Fruit fly (Drosophila melanogaster) whole organism, prepupa: Measurements from ENCODE around the gene Ube3a.

Experiments
- CG10631 ChIP-seq: fragments of 200-800 bp; sonication (Bioruptor generic); optimal IDR thresholded peaks from 2 replicates; lab custom pipeline; 2016; ENCODE audit warnings: missing biosample characterization, missing genetic modification characterization
- CG10669 ChIP-seq: fragments of 200-800 bp; sonication (Bioruptor generic); optimal IDR thresholded peaks from 3 replicates; lab custom pipeline; 2018; ENCODE audit warnings: missing biosample characterization, mild to moderate bottlenecking, missing genetic modification characterization, moderate library complexity
- CG11294 ChIP-seq: fragments of 200-800 bp; sonication (Bioruptor generic); IDR thresholded peaks from 2 replicates; pipeline ENCODE4 v1.3.6; 2022; ENCODE audit warnings: missing biosample characterization, missing genetic modification characterization
- CG11902 ChIP-seq: fragments of 200-800 bp; sonication (Bioruptor generic); optimal IDR thresholded peaks from 3 replicates; lab custom pipeline; 2016; ENCODE audit warnings: missing biosample characterization, missing genetic modification characterization
- CG15336 ChIP-seq: fragments of 200-800 bp; sonication (Bioruptor generic); IDR thresholded peaks from 2 replicates; pipeline ENCODE4 v1.3.6; 2022; ENCODE audit warnings: missing biosample characterization, missing genetic modification characterization
- CG3032 ChIP-seq: fragments of 200-800 bp; optimal IDR thresholded peaks from 2 replicates; lab custom pipeline; 2019; ENCODE audit warnings: missing biosample characterization, mild to moderate bottlenecking, missing genetic modification characterization, moderate library complexity
- CG32006 ChIP-seq: fragments of 200-800 bp; sonication (Bioruptor generic); optimal IDR thresholded peaks from 3 replicates; lab custom pipeline; 2017; ENCODE audit warnings: missing biosample characterization, mild to moderate bottlenecking, missing genetic modification characterization
- CG34406 ChIP-seq: fragments of 200-800 bp; sonication (Bioruptor generic); optimal IDR thresholded peaks from 3 replicates; lab custom pipeline; 2016; ENCODE audit warnings: missing biosample characterization, missing genetic modification characterization
- CG3919 ChIP-seq: fragments of 200-800 bp; sonication (Bioruptor generic); optimal IDR thresholded peaks from 3 replicates; lab custom pipeline; 2016; ENCODE audit warnings: missing biosample characterization, missing genetic modification characterization
- CG4318 ChIP-seq: fragments of 200-800 bp; sonication (Bioruptor generic); optimal IDR thresholded peaks from 3 replicates; lab custom pipeline; 2017; ENCODE audit warnings: missing biosample characterization, mild to moderate bottlenecking, missing genetic modification characterization
- CG6163 ChIP-seq: fragments of 200-800 bp; sonication (Bioruptor generic); IDR thresholded peaks from 3 replicates; pipeline ENCODE4 v1.3.6; 2022; ENCODE audit warnings: missing biosample characterization, missing genetic modification characterization
- CG6276 ChIP-seq: fragments of 200-800 bp; sonication (Bioruptor generic); optimal IDR thresholded peaks from 2 replicates; lab custom pipeline; 2017; ENCODE audit warnings: missing biosample characterization, mild to moderate bottlenecking, missing genetic modification characterization
- CG6792 ChIP-seq: fragments of 200-800 bp; sonication (Bioruptor generic); optimal IDR thresholded peaks from 3 replicates; lab custom pipeline; 2016; ENCODE audit warnings: missing biosample characterization, missing genetic modification characterization
- CG6808 ChIP-seq: fragments of 200-800 bp; sonication (Bioruptor generic); optimal IDR thresholded peaks from 3 replicates; lab custom pipeline; 2017; ENCODE audit warnings: missing biosample characterization, missing genetic modification characterization, mild to moderate bottlenecking, moderate library complexity, missing genetic modification reagents
- CG6854 ChIP-seq: fragments of 200-800 bp; sonication (Bioruptor generic); optimal IDR thresholded peaks from 2 replicates; lab custom pipeline; 2017; ENCODE audit warnings: missing biosample characterization, mild to moderate bottlenecking, missing genetic modification characterization
- Eip75B ChIP-seq: fragments of 200-800 bp; sonication (Bioruptor generic); optimal IDR thresholded peaks from 3 replicates; lab custom pipeline; 2016; ENCODE audit warnings: missing biosample characterization, missing genetic modification characterization
- Eip78C ChIP-seq: fragments of 200-800 bp; sonication (Bioruptor generic); peaks from one replicate; lab custom pipeline; 2016; ENCODE audit warnings: missing biosample characterization, missing genetic modification characterization
- Eip93F ChIP-seq: fragments of 200-800 bp; sonication (Bioruptor generic); optimal IDR thresholded peaks from 2 replicates; lab custom pipeline; 2016; ENCODE audit warnings: missing biosample characterization, mild to moderate bottlenecking, missing genetic modification characterization
- Ets96B ChIP-seq: fragments of 200-800 bp; optimal IDR thresholded peaks from 2 replicates; lab custom pipeline; 2019; ENCODE audit warnings: missing biosample characterization, mild to moderate bottlenecking, missing genetic modification characterization, moderate library complexity
- Hr38 ChIP-seq: sonication (Bioruptor generic); optimal IDR thresholded peaks from 2 replicates; lab custom pipeline; 2016; ENCODE audit warnings: missing biosample characterization, missing genetic modification characterization
- Hr4 ChIP-seq: fragments of 200-800 bp; sonication (Bioruptor generic); optimal IDR thresholded peaks from 3 replicates; lab custom pipeline; 2016; ENCODE audit warnings: missing biosample characterization, missing genetic modification characterization
- Lpt ChIP-seq: fragments of 200-800 bp; sonication (Bioruptor generic); optimal IDR thresholded peaks from 3 replicates; lab custom pipeline; 2016; ENCODE audit warnings: missing biosample characterization, missing genetic modification characterization
- Met ChIP-seq: fragments of 200-800 bp; sonication (Bioruptor generic); optimal IDR thresholded peaks from 3 replicates; lab custom pipeline; 2016; ENCODE audit warnings: missing biosample characterization, missing genetic modification characterization
- Smox ChIP-seq: fragments of 200-800 bp; sonication (Bioruptor generic); optimal IDR thresholded peaks from 3 replicates; lab custom pipeline; 2016; ENCODE audit warnings: missing biosample characterization, missing genetic modification characterization
- Sox14 ChIP-seq: fragments of 200-800 bp; sonication (Bioruptor generic); optimal IDR thresholded peaks from 3 replicates; lab custom pipeline; 2016; ENCODE audit warnings: missing biosample characterization, missing genetic modification characterization
- Sox15 ChIP-seq: fragments of 200-800 bp; sonication (Bioruptor generic); optimal IDR thresholded peaks from 3 replicates; lab custom pipeline; 2016; ENCODE audit warnings: missing biosample characterization, missing genetic modification characterization
- achi ChIP-seq: fragments of 200-800 bp; sonication (Bioruptor generic); optimal IDR thresholded peaks from 3 replicates; lab custom pipeline; 2016; ENCODE audit warnings: missing biosample characterization, missing genetic modification characterization
- cyc ChIP-seq: fragments of 200-800 bp; sonication (Bioruptor generic); optimal IDR thresholded peaks from 3 replicates; lab custom pipeline; 2016; ENCODE audit warnings: missing biosample characterization, missing genetic modification characterization
- dac ChIP-seq: fragments of 200-800 bp; sonication (Bioruptor generic); optimal IDR thresholded peaks from 2 replicates; lab custom pipeline; 2017; ENCODE audit warnings: missing biosample characterization, mild to moderate bottlenecking, missing genetic modification characterization
- dsx ChIP-seq: fragments of 200-800 bp; optimal IDR thresholded peaks from 3 replicates; lab custom pipeline; 2019; ENCODE audit warnings: missing biosample characterization, mild to moderate bottlenecking, missing genetic modification characterization, moderate library complexity; ENCODE audit not compliant: poor library complexity, severe bottlenecking
- eg ChIP-seq: fragments of 200-800 bp; sonication (Bioruptor generic); IDR thresholded peaks from 3 replicates; pipeline ENCODE4 v1.3.6; 2022; ENCODE audit warnings: missing biosample characterization, missing genetic modification characterization
- esn ChIP-seq: fragments of 200-800 bp; sonication (Bioruptor generic); optimal IDR thresholded peaks from 2 replicates; lab custom pipeline; 2016; ENCODE audit warnings: missing biosample characterization, mild to moderate bottlenecking, missing genetic modification characterization, moderate library complexity
- fd59A ChIP-seq: fragments of 200-800 bp; sonication (Bioruptor generic); optimal IDR thresholded peaks from 2 replicates; lab custom pipeline; 2017; ENCODE audit warnings: missing biosample characterization, mild to moderate bottlenecking, missing genetic modification characterization, missing genetic modification reagents
- fkh ChIP-seq: fragments of 200-800 bp; sonication (Bioruptor generic); optimal IDR thresholded peaks from 3 replicates; lab custom pipeline; 2017; ENCODE audit warnings: missing biosample characterization, mild to moderate bottlenecking, missing genetic modification characterization, moderate library complexity
- lz ChIP-seq: fragments of 200-800 bp; sonication (Bioruptor generic); optimal IDR thresholded peaks from 3 replicates; lab custom pipeline; 2016; ENCODE audit warnings: missing biosample characterization, missing genetic modification characterization
- net ChIP-seq: fragments of 200-800 bp; sonication (Bioruptor generic); optimal IDR thresholded peaks from 3 replicates; lab custom pipeline; 2016; ENCODE audit warnings: missing biosample characterization, missing genetic modification characterization
- pdm3 ChIP-seq: fragments of 200-800 bp; sonication (Bioruptor generic); optimal IDR thresholded peaks from 3 replicates; lab custom pipeline; 2016; ENCODE audit warnings: missing biosample characterization, missing genetic modification characterization
- salr ChIP-seq, 2 experiments: fragments of 200-800 bp; sonication (Bioruptor generic); optimal IDR thresholded peaks; 3 replicates each; lab custom pipeline; 2016 to 2018; ENCODE audit warnings: missing biosample characterization in 2 of 2, missing genetic modification characterization in 2 of 2, mild to moderate bottlenecking in 1 of 2
- spab ChIP-seq: fragments of 200-800 bp; sonication (Bioruptor generic); optimal IDR thresholded peaks from 2 replicates; lab custom pipeline; 2017; ENCODE audit warnings: missing biosample characterization, mild to moderate bottlenecking, missing genetic modification characterization, missing genetic modification reagents
- ss ChIP-seq, 2 experiments: fragments of 200-800 bp; sonication (Bioruptor generic); optimal IDR thresholded peaks; 2 replicates in 1 of 2; 3 replicates in 1 of 2; lab custom pipeline; 2017 to 2018; ENCODE audit warnings: mild to moderate bottlenecking in 2 of 2, missing biosample characterization in 2 of 2, missing genetic modification characterization in 2 of 2, moderate library complexity in 1 of 2
- svp ChIP-seq: fragments of 200-800 bp; sonication (Bioruptor generic); peaks from one replicate; lab custom pipeline; 2016; ENCODE audit warnings: missing biosample characterization, missing genetic modification characterization
- topi ChIP-seq: fragments of 200-800 bp; sonication (Bioruptor generic); optimal IDR thresholded peaks from 3 replicates; lab custom pipeline; 2016; ENCODE audit warnings: missing biosample characterization, missing genetic modification characterization
- vri ChIP-seq: fragments of 200-800 bp; sonication (Bioruptor generic); optimal IDR thresholded peaks from 3 replicates; lab custom pipeline; 2016; ENCODE audit warnings: missing biosample characterization, mild to moderate bottlenecking, missing genetic modification characterization

The Ube3a gene

dm6 chr3L:11251721-11252423 lies 41.5 kb upstream of the Ube3a start, which contains the start of gene scyl (continued):
- no peak for TF ChIP-seq dac
- TF ChIP-seq CG11294 (GFP tag; lab: Robert Waterston, UW), result peak; percentile 40; the same call in 1 of the 2 replicates
- peak; percentile 79 for TF ChIP-seq CG3919 (GFP tag; lab: Kevin White, UChicago)
- TF ChIP-seq Sox15 (GFP tag; lab: Kevin White, UChicago), result no peak
- peak; percentile 33 for TF ChIP-seq CG3032 (tag; lab: Kevin White, UChicago)
- no peak for TF ChIP-seq CG10631
- peak; percentile 58 for TF ChIP-seq CG34406 (GFP tag; lab: Kevin White, UChicago)
- peak; percentile 83 for TF ChIP-seq Eip78C
- peak in 1 of 2 experiments; percentile 13 for TF ChIP-seq salr (GFP tag; optimal IDR thresholded peaks at IDR 0.05; lab: Kevin White, UChicago)

- no peak for TF ChIP-seq Hr38 (GFP tag; lab: Kevin White, UChicago)
- TF ChIP-seq ss (GFP tag; optimal IDR thresholded peaks at IDR 0.05; lab: Kevin White, UChicago), result no peak
- 0 out of 3 replicates have a peak, but pooled peaks have one; percentile 14 for TF ChIP-seq eg (GFP tag; lab: Robert Waterston, UW)
- TF ChIP-seq dsx, result peak; percentile 14
- peak; percentile 35 for TF ChIP-seq svp (GFP tag; lab: Kevin White, UChicago)
- TF ChIP-seq Met, result peak; percentile 10
- TF ChIP-seq spab, result no peak
- TF ChIP-seq Eip78C, result peak; percentile 67
- TF ChIP-seq net (GFP tag; lab: Kevin White, UChicago), result no peak
- TF ChIP-seq pdm3 (GFP tag; lab: Kevin White, UChicago), result no peak
- TF ChIP-seq CG6163 (GFP tag; lab: Robert Waterston, UW), result peak; percentile 55
- TF ChIP-seq fkh, result peak; percentile 18
- TF ChIP-seq vri, result no peak
- no peak for TF ChIP-seq CG11902 (GFP tag; lab: Kevin White, UChicago)
- TF ChIP-seq esn (GFP tag; lab: Kevin White, UChicago), result peak; percentile 5
- no peak for TF ChIP-seq lz
- peak; percentile 0 for TF ChIP-seq CG10669
- no peak for TF ChIP-seq Eip93F (GFP tag; lab: Kevin White, UChicago)
Measured at dm6 chr3L:11248303-11248702, 37.9 kb upstream of the Ube3a start.

- no peak for TF ChIP-seq achi (GFP tag; lab: Kevin White, UChicago)
- TF ChIP-seq CG3919 (GFP tag; lab: Kevin White, UChicago), result peak; percentile 54
- TF ChIP-seq dsx, result peak; percentile 93
- no peak for TF ChIP-seq cyc (GFP tag; lab: Kevin White, UChicago)
- peak; percentile 86 for TF ChIP-seq CG6163 (GFP tag; lab: Robert Waterston, UW)
- TF ChIP-seq CG6808 (GFP tag; lab: Kevin White, UChicago), result peak; percentile 55
- TF ChIP-seq eg (GFP tag; lab: Robert Waterston, UW), result peak; percentile 78; the same call in 2 of the 3 replicates
- peak; percentile 36 for TF ChIP-seq Ets96B (tag; lab: Kevin White, UChicago)
- no peak for TF ChIP-seq CG34406 (GFP tag; lab: Kevin White, UChicago)
- TF ChIP-seq Eip75B, result peak; percentile 47
- no peak for TF ChIP-seq Hr4 (GFP tag; lab: Kevin White, UChicago)
- peak; percentile 66 for TF ChIP-seq net (GFP tag; lab: Kevin White, UChicago)
- no peak for TF ChIP-seq Sox15 (GFP tag; lab: Kevin White, UChicago)
- TF ChIP-seq Sox14 (GFP tag; lab: Kevin White, UChicago), result peak; percentile 41
- peak; percentile 25 for TF ChIP-seq topi
- 0 out of 2 replicates have a peak, but pooled peaks have one; percentile 26 for TF ChIP-seq CG15336 (GFP tag; lab: Robert Waterston, UW)
- TF ChIP-seq CG32006 (GFP tag; lab: Kevin White, UChicago), result no peak
- TF ChIP-seq fd59A (GFP tag; lab: Kevin White, UChicago), result no peak
- TF ChIP-seq Eip78C, result peak; percentile 78
- peak; percentile 67 for TF ChIP-seq Lpt (GFP tag; lab: Kevin White, UChicago)
- no peak for TF ChIP-seq CG4318 (GFP tag; lab: Kevin White, UChicago)
- TF ChIP-seq pdm3 (GFP tag; lab: Kevin White, UChicago), result no peak
- TF ChIP-seq CG6792 (GFP tag; lab: Kevin White, UChicago), result peak; percentile 32
- TF ChIP-seq CG10669, result peak; percentile 13
- peak; percentile 1 for TF ChIP-seq Smox
- TF ChIP-seq lz, result no peak
- peak; percentile 20 for TF ChIP-seq esn (GFP tag; lab: Kevin White, UChicago)
- TF ChIP-seq CG6854, result peak; percentile 84
- TF ChIP-seq CG6276 (GFP tag; lab: Kevin White, UChicago), result peak; percentile 48
Measured at dm6 chr3L:11247370-11248255, 37.2 kb upstream of the Ube3a start.
